Worm (Caenorhabditis elegans) whole organism, midembryonic: Measurements from ENCODE around the gene F20D6.1.

Experiments used
- T22C8.4 ChIP-seq: fragments of 200-800 bp; sonication (Bioruptor generic); IDR thresholded peaks from 2 replicates; pipeline ENCODE4 v1.3.6; 2022; ENCODE audit warnings: missing genetic modification characterization, missing compliant biosample characterization
- cog-1 ChIP-seq: sonication (generic microtip); optimal IDR thresholded peaks from 2 replicates; lab custom pipeline; 2016; ENCODE audit warnings: missing genetic modification characterization, missing compliant biosample characterization
- flt-1 ChIP-seq: fragments of 200-800 bp; sonication (Bioruptor generic); IDR thresholded peaks from 2 replicates; pipeline ENCODE4 v1.3.6; 2022; ENCODE audit warnings: missing genetic modification characterization, missing compliant biosample characterization
- klf-2 ChIP-seq: fragments of 200-800 bp; sonication (Bioruptor generic); conservative IDR thresholded peaks from 2 replicates; pipeline ENCODE4 v1.3.6; 2022; ENCODE audit warnings: missing genetic modification reagents, missing genetic modification characterization, missing compliant biosample characterization
- med-1 ChIP-seq: sonication (generic microtip); optimal IDR thresholded peaks from 2 replicates; lab custom pipeline; 2017; ENCODE audit warnings: missing genetic modification characterization, mild to moderate bottlenecking, missing compliant biosample characterization, antibody characterized with exemption, missing genetic modification reagents; ENCODE audit not compliant: insufficient read depth
- ref-1 ChIP-seq: fragments of 200-800 bp; sonication (Bioruptor generic); conservative IDR thresholded peaks from 2 replicates; pipeline ENCODE4 v1.3.6; 2022; ENCODE audit warnings: missing genetic modification reagents, missing genetic modification characterization, missing compliant biosample characterization
- tab-1 ChIP-seq: fragments of 200-800 bp; sonication (Bioruptor generic); IDR thresholded peaks from 2 replicates; pipeline ENCODE4 v1.3.6; 2022; ENCODE audit warnings: missing genetic modification characterization, missing compliant biosample characterization
- ztf-23 ChIP-seq: fragments of 200-800 bp; sonication (Bioruptor generic); IDR thresholded peaks from 2 replicates; pipeline ENCODE4 v1.3.6; 2022; ENCODE audit warnings: missing genetic modification reagents, missing genetic modification characterization, missing compliant biosample characterization
- ztf-29 ChIP-seq: fragments of 200-800 bp; sonication (Bioruptor generic); IDR thresholded peaks from 2 replicates; pipeline ENCODE4 v1.3.6; 2022; ENCODE audit warnings: missing genetic modification reagents, missing genetic modification characterization, missing compliant biosample characterization

F20D6.1 gene

DNA sequence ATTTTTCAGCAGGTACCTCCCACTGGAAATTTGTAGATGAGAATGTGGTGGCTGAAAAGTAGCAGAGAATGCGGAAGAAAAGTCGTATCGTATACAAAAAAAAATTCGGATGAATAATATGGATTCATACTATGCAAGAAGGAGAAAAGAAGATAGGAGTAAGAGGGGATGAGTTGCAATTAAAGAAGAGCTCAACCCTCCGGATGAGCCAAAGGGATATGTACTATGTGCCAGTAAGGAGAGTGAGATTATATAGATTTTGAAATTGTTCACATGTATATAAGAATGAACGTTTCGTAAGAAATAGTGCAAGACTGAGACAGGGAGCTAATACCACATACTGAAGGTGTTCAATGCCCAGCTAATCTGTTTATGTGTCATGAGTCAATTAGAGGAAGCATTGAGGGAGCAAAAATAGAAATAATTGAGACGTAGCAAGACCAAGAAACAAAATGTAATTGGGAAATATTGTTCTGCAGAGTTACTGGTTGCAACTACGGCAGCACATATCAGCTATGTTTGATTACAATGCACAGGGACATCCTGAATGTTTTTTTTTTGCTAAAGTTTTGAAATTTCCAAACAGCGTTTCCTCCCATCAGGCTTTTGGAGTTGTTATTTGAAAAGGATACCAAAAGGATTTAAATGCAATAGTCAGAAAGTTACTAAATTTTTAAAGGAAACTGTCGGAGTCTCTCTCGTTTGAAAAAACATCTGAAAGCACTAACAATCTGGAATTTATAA lies 22.1 kb upstream of the F20D6.1 start, which contains the start of gene F20D6.8:
Gene F20D6.8, minus strand, starts transcription at position 51 of the 744 bp plus-strand sequence.
- TF ChIP-seq ztf-29 (GFP tag; lab: Robert Waterston, UW), result no peak
- no peak for TF ChIP-seq T22C8.4 (GFP tag; lab: Robert Waterston, UW)
- TF ChIP-seq klf-2 (GFP tag; lab: Robert Waterston, UW), result no peak
- TF ChIP-seq cog-1 (tag; lab: Kevin White, UChicago), result no peak

DNA sequence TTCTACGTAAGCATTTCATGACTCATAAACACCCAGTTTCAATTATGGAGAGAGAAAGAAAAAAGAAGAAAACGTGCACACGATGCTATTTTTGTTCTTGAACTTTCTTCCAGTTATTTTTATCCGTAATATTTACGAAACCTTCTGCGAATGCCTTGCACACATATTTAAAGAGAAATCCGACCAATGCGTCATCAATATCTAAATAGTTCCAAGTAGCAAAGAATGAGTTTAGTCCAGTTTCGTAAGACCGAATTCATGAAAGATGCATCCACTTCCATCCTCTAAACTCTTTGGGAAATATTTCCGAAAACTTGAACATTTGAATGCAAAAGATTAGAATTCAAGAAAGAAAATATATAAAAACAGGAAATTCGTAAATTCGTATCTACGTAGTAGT lies 21.4 kb upstream of the F20D6.1 start:
- TF ChIP-seq ref-1 (GFP tag; lab: Robert Waterston, UW) (no peak), flt-1 (GFP tag; lab: Robert Waterston, UW) (no peak), tab-1 (no peak), med-1 (no peak), ztf-23 (no peak), klf-2 (GFP tag; lab: Robert Waterston, UW) (no peak), ztf-29 (GFP tag; lab: Robert Waterston, UW) (no peak), T22C8.4 (GFP tag; lab: Robert Waterston, UW) (no peak), cog-1 (tag; lab: Kevin White, UChicago) (no peak)

ce11 chrV:8170300-8170699 lies 20.2 kb upstream of the F20D6.1 start:
- TF ChIP-seq ref-1 (GFP tag; lab: Robert Waterston, UW), result no peak
- TF ChIP-seq T22C8.4 (GFP tag; lab: Robert Waterston, UW), result no peak

- no peak for TF ChIP-seq klf-2 (GFP tag; lab: Robert Waterston, UW)
- no peak for TF ChIP-seq ref-1 (GFP tag; lab: Robert Waterston, UW)
- TF ChIP-seq T22C8.4 (GFP tag; lab: Robert Waterston, UW), result no peak
- TF ChIP-seq cog-1 (tag; lab: Kevin White, UChicago), result no peak
- TF ChIP-seq tab-1, result no peak
- TF ChIP-seq flt-1 (GFP tag; lab: Robert Waterston, UW), result no peak
- no peak for TF ChIP-seq ztf-29 (GFP tag; lab: Robert Waterston, UW)
- no peak for TF ChIP-seq med-1
- TF ChIP-seq ztf-23, result no peak
Observed at ce11 chrV:8171688-8172087, 18.8 kb upstream of the F20D6.1 start.

DNA sequence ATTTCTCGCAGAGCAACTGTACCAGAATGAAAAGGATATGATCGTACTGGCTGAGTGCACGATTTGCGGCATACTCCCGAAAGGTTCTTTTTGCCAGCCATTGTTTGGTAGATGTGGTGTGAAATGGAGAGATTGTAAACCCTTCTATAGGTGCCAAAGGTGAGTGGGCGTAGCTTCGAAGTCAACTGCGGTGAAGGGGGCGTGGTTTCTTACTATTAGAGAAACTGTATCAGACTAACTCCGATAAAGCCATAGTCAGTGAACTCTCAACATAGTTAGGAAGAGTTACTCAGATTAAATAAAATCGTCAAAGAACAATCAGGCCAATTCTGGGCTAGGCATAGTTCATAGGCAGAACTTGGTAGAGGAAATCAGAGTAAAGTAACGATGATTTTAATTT lies 13.2 kb upstream of the F20D6.1 start, which contains the start of gene F20D6.9:
Gene F20D6.9, minus strand, starts transcription at position 101 of the 400 bp plus-strand sequence.
- TF ChIP-seq ztf-23, result no peak
- TF ChIP-seq ztf-29 (GFP tag; lab: Robert Waterston, UW), result no peak
- no peak for TF ChIP-seq med-1
- no peak for TF ChIP-seq tab-1
- no peak for TF ChIP-seq T22C8.4 (GFP tag; lab: Robert Waterston, UW)

DNA sequence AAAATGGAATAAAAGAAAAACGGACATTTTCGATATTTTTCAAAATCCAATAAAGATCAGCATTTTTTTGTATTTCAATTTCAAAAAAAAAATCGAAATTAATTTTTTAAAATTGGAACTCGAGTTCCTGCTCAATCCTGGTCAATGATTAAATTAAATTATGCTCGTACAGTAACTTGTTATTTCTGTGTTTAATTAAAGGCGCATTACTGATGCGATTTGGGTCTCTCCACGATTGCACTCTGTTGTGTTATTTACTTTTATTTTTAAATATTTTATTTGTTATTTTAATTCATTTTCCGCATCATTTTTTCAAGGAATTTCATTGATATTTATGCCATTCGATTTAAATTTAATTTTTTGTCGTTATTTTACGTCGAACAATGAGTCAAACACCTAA lies 12.3 kb upstream of the F20D6.1 start:
- no peak for TF ChIP-seq tab-1

DNA sequence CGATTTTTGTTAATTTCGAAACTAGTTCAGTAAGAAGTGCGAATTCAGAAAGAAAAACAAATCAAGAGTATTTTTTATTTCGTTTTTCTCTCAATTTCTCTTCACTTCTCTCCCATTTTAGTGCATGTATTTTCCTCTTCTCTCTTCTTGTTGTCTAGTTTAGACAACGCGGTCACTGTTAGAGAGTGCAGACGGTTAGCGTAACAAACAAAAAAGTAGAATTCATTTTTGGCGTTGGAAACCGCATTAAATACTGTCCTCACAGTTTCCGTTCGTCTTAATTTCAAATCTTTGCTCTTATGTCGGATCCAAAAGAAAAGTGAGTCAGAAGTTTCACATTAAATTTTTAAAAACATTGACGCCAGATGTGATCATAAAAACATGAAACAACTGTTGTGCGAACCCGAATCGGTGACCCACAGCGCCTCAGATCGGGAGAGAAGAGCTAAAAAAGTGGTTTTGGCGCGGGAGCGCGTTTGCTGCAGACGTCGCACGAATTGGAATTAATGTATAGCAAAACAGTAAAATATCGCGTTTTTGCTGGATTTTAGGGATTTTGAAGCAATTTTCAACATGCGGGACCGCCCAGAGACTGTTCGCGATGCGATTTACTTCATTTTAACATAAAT lies 11.5 kb upstream of the F20D6.1 start, which contains the start of gene srp-7:
Gene srp-7, plus strand, starts transcription at position 213 of the 629 bp plus-strand sequence.
- TF ChIP-seq ztf-23 (no peak), T22C8.4 (GFP tag; lab: Robert Waterston, UW) (no peak), ztf-29 (GFP tag; lab: Robert Waterston, UW) (no peak), ref-1 (GFP tag; lab: Robert Waterston, UW) (no peak), klf-2 (GFP tag; lab: Robert Waterston, UW) (no peak), cog-1 (tag; lab: Kevin White, UChicago) (no peak), flt-1 (GFP tag; lab: Robert Waterston, UW) (no peak), tab-1 (no peak), med-1 (no peak)

DNA sequence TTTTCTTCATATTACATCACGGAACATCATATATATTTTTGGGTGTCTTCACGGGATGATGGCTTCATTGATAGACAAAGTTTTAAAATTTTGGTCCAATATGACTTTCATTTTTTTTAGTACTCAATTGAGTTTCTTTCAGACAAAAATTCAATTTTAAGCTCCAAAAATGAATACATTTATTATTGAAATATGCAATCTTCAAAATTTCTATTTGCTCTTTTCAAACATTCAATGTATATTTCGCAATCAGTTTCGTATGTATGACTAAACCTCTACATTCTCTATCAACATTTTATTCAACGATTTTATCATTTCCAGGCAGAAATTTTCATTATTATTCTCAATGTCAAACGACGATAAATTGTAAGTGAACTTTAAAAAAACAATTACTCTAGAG lies 7.1 kb upstream of the F20D6.1 start, which contains the start of gene srp-8:
Gene srp-8, plus strand, starts transcription at position 301 of the 400 bp plus-strand sequence.
- TF ChIP-seq ztf-23 (no peak), tab-1 (no peak), ref-1 (GFP tag; lab: Robert Waterston, UW) (no peak), cog-1 (tag; lab: Kevin White, UChicago) (no peak), flt-1 (GFP tag; lab: Robert Waterston, UW) (no peak), T22C8.4 (GFP tag; lab: Robert Waterston, UW) (no peak), med-1 (no peak), ztf-29 (GFP tag; lab: Robert Waterston, UW) (no peak), klf-2 (GFP tag; lab: Robert Waterston, UW) (no peak)

DNA sequence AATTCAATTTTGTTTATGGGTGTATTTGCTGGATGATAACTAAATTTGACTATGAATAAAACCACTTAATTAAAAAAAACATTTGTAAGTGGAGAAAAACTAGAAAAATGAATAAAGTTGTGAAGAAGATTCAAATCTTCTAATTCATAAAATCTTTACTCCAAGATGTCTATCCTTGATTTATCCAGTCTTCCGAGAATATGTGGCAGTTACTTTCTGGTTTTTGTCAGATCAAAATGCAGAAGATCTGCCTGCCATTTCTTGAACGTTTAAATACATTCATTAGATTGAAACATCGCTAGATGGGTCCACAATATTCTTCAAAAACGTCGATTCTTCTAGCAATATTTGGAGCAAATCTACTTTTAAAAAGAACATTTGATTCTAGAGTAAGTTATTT lies 4.8 kb upstream of the F20D6.1 start, which contains the start of gene F20D6.2:
Gene F20D6.2, plus strand, starts transcription at position 301 of the 400 bp plus-strand sequence.
- TF ChIP-seq flt-1 (GFP tag; lab: Robert Waterston, UW) (no peak), ztf-29 (GFP tag; lab: Robert Waterston, UW) (no peak), med-1 (no peak), cog-1 (tag; lab: Kevin White, UChicago) (no peak)

ce11 chrV:8188421-8188820 lies 2.1 kb upstream of the F20D6.1 start, which contains the start of gene F20D6.15:
F20D6.15 (minus strand) TSS chrV:8188467.
- TF ChIP-seq ztf-29 (GFP tag; lab: Robert Waterston, UW) (no peak), T22C8.4 (GFP tag; lab: Robert Waterston, UW) (no peak), cog-1 (tag; lab: Kevin White, UChicago) (no peak), ref-1 (GFP tag; lab: Robert Waterston, UW) (no peak), ztf-23 (no peak), klf-2 (GFP tag; lab: Robert Waterston, UW) (no peak), tab-1 (no peak), flt-1 (GFP tag; lab: Robert Waterston, UW) (no peak), med-1 (no peak)
